Worm (Caenorhabditis elegans): ENCODE measurements around the gene pbs-1.

DNA sequence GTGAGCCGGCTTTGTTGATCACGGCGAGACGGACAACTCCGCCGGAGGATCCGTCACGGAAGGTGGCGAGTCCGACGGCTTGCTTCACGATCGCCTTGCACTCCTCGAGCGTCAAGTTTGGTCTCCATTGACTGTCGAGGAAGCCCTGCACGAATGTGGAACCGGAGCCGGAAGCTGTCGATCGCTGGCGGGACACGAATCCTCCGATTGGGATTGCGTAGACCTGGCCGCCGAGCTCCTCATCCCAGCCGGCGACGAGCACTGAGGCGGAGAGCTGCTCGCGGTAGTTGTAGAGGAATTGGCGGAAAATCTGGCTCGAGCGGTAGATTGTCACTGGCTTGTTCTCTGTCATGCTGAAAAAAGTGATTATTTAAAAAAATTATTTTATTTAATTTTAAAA is 543 bp downstream of the pbs-1 start:
- TF ChIP-seq him-1 (tag; optimal IDR thresholded peaks at IDR 0.05) (no peak), dao-5 (tag; optimal IDR thresholded peaks at IDR 0.05) (no peak)

Measured in whole organism, L4/young adult.